Fruit fly (Drosophila melanogaster) whole organism, prepupa: Measurements from ENCODE around the gene Fkbp39.

Experiments
- CG10631 ChIP-seq: fragments of 200-800 bp; sonication (Bioruptor generic); optimal IDR thresholded peaks from 2 replicates; lab custom pipeline; 2016; ENCODE audit warnings: missing biosample characterization, missing genetic modification characterization
- CG11294 ChIP-seq: fragments of 200-800 bp; sonication (Bioruptor generic); IDR thresholded peaks from 2 replicates; pipeline ENCODE4 v1.3.6; 2022; ENCODE audit warnings: missing biosample characterization, missing genetic modification characterization
- CG11902 ChIP-seq: fragments of 200-800 bp; sonication (Bioruptor generic); optimal IDR thresholded peaks from 3 replicates; lab custom pipeline; 2016; ENCODE audit warnings: missing biosample characterization, missing genetic modification characterization
- CG15336 ChIP-seq: fragments of 200-800 bp; sonication (Bioruptor generic); IDR thresholded peaks from 2 replicates; pipeline ENCODE4 v1.3.6; 2022; ENCODE audit warnings: missing biosample characterization, missing genetic modification characterization
- CG16779 ChIP-seq: fragments of 200-800 bp; sonication (Bioruptor generic); optimal IDR thresholded peaks from 3 replicates; lab custom pipeline; 2017; ENCODE audit warnings: missing biosample characterization, mild to moderate bottlenecking, missing genetic modification characterization
- CG3032 ChIP-seq: fragments of 200-800 bp; optimal IDR thresholded peaks from 2 replicates; lab custom pipeline; 2019; ENCODE audit warnings: missing biosample characterization, mild to moderate bottlenecking, missing genetic modification characterization, moderate library complexity
- CG31627 ChIP-seq: fragments of 200-800 bp; sonication (Bioruptor generic); optimal IDR thresholded peaks from 3 replicates; lab custom pipeline; 2016; ENCODE audit warnings: missing biosample characterization, missing genetic modification characterization
- CG32006 ChIP-seq: fragments of 200-800 bp; sonication (Bioruptor generic); optimal IDR thresholded peaks from 3 replicates; lab custom pipeline; 2017; ENCODE audit warnings: missing biosample characterization, mild to moderate bottlenecking, missing genetic modification characterization
- CG3919 ChIP-seq: fragments of 200-800 bp; sonication (Bioruptor generic); optimal IDR thresholded peaks from 3 replicates; lab custom pipeline; 2016; ENCODE audit warnings: missing biosample characterization, missing genetic modification characterization
- CG6163 ChIP-seq: fragments of 200-800 bp; sonication (Bioruptor generic); IDR thresholded peaks from 3 replicates; pipeline ENCODE4 v1.3.6; 2022; ENCODE audit warnings: missing biosample characterization, missing genetic modification characterization
- CG6276 ChIP-seq: fragments of 200-800 bp; sonication (Bioruptor generic); optimal IDR thresholded peaks from 2 replicates; lab custom pipeline; 2017; ENCODE audit warnings: missing biosample characterization, mild to moderate bottlenecking, missing genetic modification characterization
- CG6792 ChIP-seq: fragments of 200-800 bp; sonication (Bioruptor generic); optimal IDR thresholded peaks from 3 replicates; lab custom pipeline; 2016; ENCODE audit warnings: missing biosample characterization, missing genetic modification characterization
- CG6854 ChIP-seq: fragments of 200-800 bp; sonication (Bioruptor generic); optimal IDR thresholded peaks from 2 replicates; lab custom pipeline; 2017; ENCODE audit warnings: missing biosample characterization, mild to moderate bottlenecking, missing genetic modification characterization
- CG8119 ChIP-seq: fragments of 200-800 bp; sonication (Bioruptor generic); IDR thresholded peaks from 3 replicates; pipeline ENCODE4 v1.3.6; 2022; ENCODE audit warnings: missing biosample characterization, missing genetic modification characterization
- CG8319 ChIP-seq: fragments of 200-800 bp; sonication (Bioruptor generic); optimal IDR thresholded peaks from 3 replicates; lab custom pipeline; 2016; ENCODE audit warnings: missing biosample characterization, missing genetic modification characterization
- Eip75B ChIP-seq: fragments of 200-800 bp; sonication (Bioruptor generic); optimal IDR thresholded peaks from 3 replicates; lab custom pipeline; 2016; ENCODE audit warnings: missing biosample characterization, missing genetic modification characterization
- Eip78C ChIP-seq: fragments of 200-800 bp; sonication (Bioruptor generic); peaks from one replicate; lab custom pipeline; 2016; ENCODE audit warnings: missing biosample characterization, missing genetic modification characterization
- Eip93F ChIP-seq: fragments of 200-800 bp; sonication (Bioruptor generic); optimal IDR thresholded peaks from 2 replicates; lab custom pipeline; 2016; ENCODE audit warnings: missing biosample characterization, mild to moderate bottlenecking, missing genetic modification characterization
- Ets96B ChIP-seq: fragments of 200-800 bp; optimal IDR thresholded peaks from 2 replicates; lab custom pipeline; 2019; ENCODE audit warnings: missing biosample characterization, mild to moderate bottlenecking, missing genetic modification characterization, moderate library complexity
- Gug ChIP-seq: fragments of 200-800 bp; sonication (Bioruptor generic); IDR thresholded peaks from 2 replicates; pipeline ENCODE4 v1.3.6; 2022; ENCODE audit warnings: missing biosample characterization, missing genetic modification characterization
- Hr38 ChIP-seq: sonication (Bioruptor generic); optimal IDR thresholded peaks from 2 replicates; lab custom pipeline; 2016; ENCODE audit warnings: missing biosample characterization, missing genetic modification characterization
- Hr39 ChIP-seq: fragments of 200-800 bp; sonication (Bioruptor generic); optimal IDR thresholded peaks from 2 replicates; lab custom pipeline; 2016; ENCODE audit warnings: missing biosample characterization, missing genetic modification characterization
- OdsH ChIP-seq: fragments of 200-800 bp; sonication (Bioruptor generic); optimal IDR thresholded peaks from 3 replicates; lab custom pipeline; 2016; ENCODE audit warnings: missing biosample characterization, missing genetic modification characterization
- Smox ChIP-seq: fragments of 200-800 bp; sonication (Bioruptor generic); optimal IDR thresholded peaks from 3 replicates; lab custom pipeline; 2016; ENCODE audit warnings: missing biosample characterization, missing genetic modification characterization
- acj6 ChIP-seq: fragments of 200-800 bp; sonication (Bioruptor generic); optimal IDR thresholded peaks from 3 replicates; lab custom pipeline; 2016; ENCODE audit warnings: missing biosample characterization, missing genetic modification characterization
- cyc ChIP-seq: fragments of 200-800 bp; sonication (Bioruptor generic); optimal IDR thresholded peaks from 3 replicates; lab custom pipeline; 2016; ENCODE audit warnings: missing biosample characterization, missing genetic modification characterization
- dac ChIP-seq: fragments of 200-800 bp; sonication (Bioruptor generic); optimal IDR thresholded peaks from 2 replicates; lab custom pipeline; 2017; ENCODE audit warnings: missing biosample characterization, mild to moderate bottlenecking, missing genetic modification characterization
- dsx ChIP-seq: fragments of 200-800 bp; optimal IDR thresholded peaks from 3 replicates; lab custom pipeline; 2019; ENCODE audit warnings: missing biosample characterization, mild to moderate bottlenecking, missing genetic modification characterization, moderate library complexity; ENCODE audit not compliant: poor library complexity, severe bottlenecking
- eg ChIP-seq: fragments of 200-800 bp; sonication (Bioruptor generic); IDR thresholded peaks from 3 replicates; pipeline ENCODE4 v1.3.6; 2022; ENCODE audit warnings: missing biosample characterization, missing genetic modification characterization
- esn ChIP-seq: fragments of 200-800 bp; sonication (Bioruptor generic); optimal IDR thresholded peaks from 2 replicates; lab custom pipeline; 2016; ENCODE audit warnings: missing biosample characterization, mild to moderate bottlenecking, missing genetic modification characterization, moderate library complexity
- fd85E ChIP-seq: fragments of 200-800 bp; sonication (Bioruptor generic); optimal IDR thresholded peaks from 3 replicates; lab custom pipeline; 2016; ENCODE audit warnings: missing biosample characterization, missing genetic modification characterization
- fkh ChIP-seq: fragments of 200-800 bp; sonication (Bioruptor generic); optimal IDR thresholded peaks from 3 replicates; lab custom pipeline; 2017; ENCODE audit warnings: missing biosample characterization, mild to moderate bottlenecking, missing genetic modification characterization, moderate library complexity
- lz ChIP-seq: fragments of 200-800 bp; sonication (Bioruptor generic); optimal IDR thresholded peaks from 3 replicates; lab custom pipeline; 2016; ENCODE audit warnings: missing biosample characterization, missing genetic modification characterization
- net ChIP-seq: fragments of 200-800 bp; sonication (Bioruptor generic); optimal IDR thresholded peaks from 3 replicates; lab custom pipeline; 2016; ENCODE audit warnings: missing biosample characterization, missing genetic modification characterization
- salr ChIP-seq, 2 experiments: fragments of 200-800 bp; sonication (Bioruptor generic); optimal IDR thresholded peaks; 3 replicates each; lab custom pipeline; 2016 to 2018; ENCODE audit warnings: missing biosample characterization in 2 of 2, missing genetic modification characterization in 2 of 2, mild to moderate bottlenecking in 1 of 2
- svp ChIP-seq: fragments of 200-800 bp; sonication (Bioruptor generic); peaks from one replicate; lab custom pipeline; 2016; ENCODE audit warnings: missing biosample characterization, missing genetic modification characterization

The Fkbp39 gene

dm6 chr3R:15367477-15367876 lies 34.5 kb upstream of the Fkbp39 start, which contains the start of gene CG34404:
TSS of gene CG34404 (minus strand) at chr3R:15367665.
- TF ChIP-seq eg (GFP tag; lab: Robert Waterston, UW), result no peak
- TF ChIP-seq CG8319, result no peak
- no peak for TF ChIP-seq CG15336 (GFP tag; lab: Robert Waterston, UW)
- no peak for TF ChIP-seq net (GFP tag; lab: Kevin White, UChicago)
- no peak for TF ChIP-seq lz (GFP tag; lab: Kevin White, UChicago)
- no peak for TF ChIP-seq CG11902 (GFP tag; lab: Kevin White, UChicago)
- peak; percentile 40 for TF ChIP-seq Eip78C (GFP tag; lab: Kevin White, UChicago)
- TF ChIP-seq esn, result peak; percentile 22

dm6 chr3R:15366839-15367238 lies 33.9 kb upstream of the Fkbp39 start:
- TF ChIP-seq CG3032 (tag; lab: Kevin White, UChicago) (peak; percentile 35), OdsH (no peak), Eip75B (no peak), CG8119 (GFP tag; lab: Robert Waterston, UW) (peak; percentile 74; the same call in 2 of the 3 replicates), CG6163 (GFP tag; lab: Robert Waterston, UW) (peak; percentile 60; the same call in 2 of the 3 replicates), CG16779 (tag; lab: Kevin White, UChicago) (no peak), esn (peak; percentile 68), dac (no peak), eg (GFP tag; lab: Robert Waterston, UW) (peak; percentile 76), CG6276 (GFP tag; lab: Kevin White, UChicago) (no peak), CG31627 (GFP tag; lab: Kevin White, UChicago) (peak; percentile 18), fkh (GFP tag; lab: Kevin White, UChicago) (no peak), lz (GFP tag; lab: Kevin White, UChicago) (peak; percentile 43), dsx (GFP tag; lab: Kevin White, UChicago) (peak; percentile 58), Ets96B (tag; lab: Kevin White, UChicago) (peak; percentile 57), CG6854 (GFP tag; lab: Kevin White, UChicago) (no peak), Eip78C (GFP tag; lab: Kevin White, UChicago) (peak; percentile 73), svp (GFP tag; lab: Kevin White, UChicago) (peak; percentile 94), cyc (peak; percentile 21), CG32006 (GFP tag; lab: Kevin White, UChicago) (no peak), CG15336 (GFP tag; lab: Robert Waterston, UW) (peak; percentile 81), CG6792 (GFP tag; lab: Kevin White, UChicago) (peak; percentile 50), CG3919 (no peak)

- TF ChIP-seq Eip78C (GFP tag; lab: Kevin White, UChicago) (peak; percentile 52), esn (peak; percentile 34), acj6 (no peak), CG10631 (GFP tag; lab: Kevin White, UChicago) (no peak)
- TF ChIP-seq, all 60 proteins: peak for 2
Observed at dm6 chr3R:15363608-15364007, 30.7 kb upstream of the Fkbp39 start, which contains the start of gene CG6171. TSS of gene CG6171 (minus strand) at chr3R:15363857.

DNA sequence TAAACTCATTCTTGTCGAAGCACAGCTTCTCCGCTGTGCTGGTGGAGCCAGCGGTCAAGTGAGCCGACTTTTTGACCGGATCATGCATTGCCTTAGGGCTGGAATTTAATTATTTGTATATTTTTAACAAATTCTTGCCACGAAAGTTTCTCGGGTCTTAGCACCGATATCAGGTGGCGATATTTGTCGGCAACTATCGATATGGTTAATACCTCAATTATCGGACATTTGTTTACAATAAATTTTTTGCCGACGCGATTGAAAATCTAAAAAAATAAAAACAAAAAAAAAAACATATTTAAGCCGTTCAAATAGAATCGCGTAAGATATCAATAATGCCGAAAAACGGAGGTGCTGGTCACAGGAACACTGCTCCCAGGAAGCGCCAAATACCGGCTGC lies 28.6 kb upstream of the Fkbp39 start, which contains the start of the genes Cog2 and Trax:
Cog2 (minus strand) TSS at position 168 of the 400 bp plus-strand sequence.
Trax (plus strand) TSS at position 203 of the 400 bp plus-strand sequence.
- no peak for TF ChIP-seq Hr38 (GFP tag; lab: Kevin White, UChicago)
- no peak for TF ChIP-seq Gug (GFP tag; lab: Robert Waterston, UW)
- TF ChIP-seq CG11902 (GFP tag; lab: Kevin White, UChicago), result no peak
- TF ChIP-seq CG6792 (GFP tag; lab: Kevin White, UChicago), result no peak
- no peak for TF ChIP-seq Smox (GFP tag; lab: Kevin White, UChicago)
- no peak for TF ChIP-seq CG6163 (GFP tag; lab: Robert Waterston, UW)
- no peak for TF ChIP-seq Eip93F (GFP tag; lab: Kevin White, UChicago)
- no peak for TF ChIP-seq CG31627 (GFP tag; lab: Kevin White, UChicago)
- no peak for TF ChIP-seq salr (GFP tag; optimal IDR thresholded peaks at IDR 0.05; lab: Kevin White, UChicago)
- TF ChIP-seq fd85E, result no peak
- no peak for TF ChIP-seq Hr39
- TF ChIP-seq CG11294 (GFP tag; lab: Robert Waterston, UW), result no peak
- no peak for TF ChIP-seq CG10631 (GFP tag; lab: Kevin White, UChicago)
- no peak for TF ChIP-seq Eip75B
- TF ChIP-seq lz (GFP tag; lab: Kevin White, UChicago), result no peak
